Worm (Caenorhabditis elegans) whole organism, midembryonic: ENCODE measurements around the gene cdl-1.

ENCODE experiments used
- T22C8.4 ChIP-seq: fragments of 200-800 bp; sonication (Bioruptor generic); IDR thresholded peaks from 2 replicates; pipeline ENCODE4 v1.3.6; 2022; ENCODE audit warnings: missing genetic modification characterization, missing compliant biosample characterization
- cog-1 ChIP-seq: sonication (generic microtip); optimal IDR thresholded peaks from 2 replicates; lab custom pipeline; 2016; ENCODE audit warnings: missing genetic modification characterization, missing compliant biosample characterization
- flt-1 ChIP-seq: fragments of 200-800 bp; sonication (Bioruptor generic); IDR thresholded peaks from 2 replicates; pipeline ENCODE4 v1.3.6; 2022; ENCODE audit warnings: missing genetic modification characterization, missing compliant biosample characterization
- klf-2 ChIP-seq: fragments of 200-800 bp; sonication (Bioruptor generic); conservative IDR thresholded peaks from 2 replicates; pipeline ENCODE4 v1.3.6; 2022; ENCODE audit warnings: missing genetic modification reagents, missing genetic modification characterization, missing compliant biosample characterization
- med-1 ChIP-seq: sonication (generic microtip); optimal IDR thresholded peaks from 2 replicates; lab custom pipeline; 2017; ENCODE audit warnings: missing genetic modification characterization, mild to moderate bottlenecking, missing compliant biosample characterization, antibody characterized with exemption, missing genetic modification reagents; ENCODE audit not compliant: insufficient read depth
- ref-1 ChIP-seq: fragments of 200-800 bp; sonication (Bioruptor generic); conservative IDR thresholded peaks from 2 replicates; pipeline ENCODE4 v1.3.6; 2022; ENCODE audit warnings: missing genetic modification reagents, missing genetic modification characterization, missing compliant biosample characterization
- tab-1 ChIP-seq: fragments of 200-800 bp; sonication (Bioruptor generic); IDR thresholded peaks from 2 replicates; pipeline ENCODE4 v1.3.6; 2022; ENCODE audit warnings: missing genetic modification characterization, missing compliant biosample characterization
- ztf-23 ChIP-seq: fragments of 200-800 bp; sonication (Bioruptor generic); IDR thresholded peaks from 2 replicates; pipeline ENCODE4 v1.3.6; 2022; ENCODE audit warnings: missing genetic modification reagents, missing genetic modification characterization, missing compliant biosample characterization
- ztf-29 ChIP-seq: fragments of 200-800 bp; sonication (Bioruptor generic); IDR thresholded peaks from 2 replicates; pipeline ENCODE4 v1.3.6; 2022; ENCODE audit warnings: missing genetic modification reagents, missing genetic modification characterization, missing compliant biosample characterization

cdl-1 gene

ce11 chrII:10766773-10767172 lies 18.5 kb upstream of the cdl-1 start:
- TF ChIP-seq ref-1 (GFP tag; lab: Robert Waterston, UW), result no peak
- no peak for TF ChIP-seq flt-1 (GFP tag; lab: Robert Waterston, UW)
- TF ChIP-seq klf-2 (GFP tag; lab: Robert Waterston, UW), result no peak
- no peak for TF ChIP-seq T22C8.4
- TF ChIP-seq cog-1 (tag; lab: Kevin White, UChicago), result no peak
- TF ChIP-seq tab-1 (GFP tag; lab: Robert Waterston, UW), result no peak
- TF ChIP-seq ztf-29 (GFP tag; lab: Robert Waterston, UW), result no peak
- TF ChIP-seq med-1 (GFP tag; lab: Kevin White, UChicago), result no peak
- no peak for TF ChIP-seq ztf-23 (GFP tag; lab: Robert Waterston, UW)

ce11 chrII:10767977-10768376 lies 17.3 kb upstream of the cdl-1 start:
- TF ChIP-seq ztf-23 (GFP tag; lab: Robert Waterston, UW) (no peak), ztf-29 (GFP tag; lab: Robert Waterston, UW) (no peak), cog-1 (tag; lab: Kevin White, UChicago) (no peak), tab-1 (GFP tag; lab: Robert Waterston, UW) (no peak), ref-1 (GFP tag; lab: Robert Waterston, UW) (no peak), klf-2 (GFP tag; lab: Robert Waterston, UW) (no peak), flt-1 (GFP tag; lab: Robert Waterston, UW) (no peak)

ce11 chrII:10769291-10769690 lies 16.0 kb upstream of the cdl-1 start:
- TF ChIP-seq flt-1 (GFP tag; lab: Robert Waterston, UW) (no peak), cog-1 (tag; lab: Kevin White, UChicago) (no peak), ref-1 (GFP tag; lab: Robert Waterston, UW) (no peak), ztf-29 (GFP tag; lab: Robert Waterston, UW) (no peak), med-1 (GFP tag; lab: Kevin White, UChicago) (no peak), T22C8.4 (no peak), ztf-23 (GFP tag; lab: Robert Waterston, UW) (no peak), tab-1 (GFP tag; lab: Robert Waterston, UW) (no peak), klf-2 (GFP tag; lab: Robert Waterston, UW) (no peak)

ce11 chrII:10778026-10778425 lies 7.2 kb upstream of the cdl-1 start, which contains the start of gene mpz-1:
TSS of gene mpz-1 (minus strand) at chrII:10778126.
- TF ChIP-seq flt-1 (GFP tag; lab: Robert Waterston, UW) (no peak), ztf-29 (GFP tag; lab: Robert Waterston, UW) (no peak), T22C8.4 (no peak), klf-2 (GFP tag; lab: Robert Waterston, UW) (no peak), cog-1 (tag; lab: Kevin White, UChicago) (no peak), ztf-23 (GFP tag; lab: Robert Waterston, UW) (no peak), ref-1 (GFP tag; lab: Robert Waterston, UW) (no peak), tab-1 (GFP tag; lab: Robert Waterston, UW) (no peak), med-1 (GFP tag; lab: Kevin White, UChicago) (no peak)

- TF ChIP-seq ref-1 (GFP tag; lab: Robert Waterston, UW) (no peak), cog-1 (tag; lab: Kevin White, UChicago) (no peak), klf-2 (GFP tag; lab: Robert Waterston, UW) (no peak), flt-1 (GFP tag; lab: Robert Waterston, UW) (no peak), ztf-23 (GFP tag; lab: Robert Waterston, UW) (no peak), tab-1 (GFP tag; lab: Robert Waterston, UW) (no peak), ztf-29 (GFP tag; lab: Robert Waterston, UW) (no peak), med-1 (GFP tag; lab: Kevin White, UChicago) (no peak), T22C8.4 (no peak)
These were observed 1.9 kb upstream of the cdl-1 start, which contains the start of gene ect-2 for ce11 chrII:10783201-10783962. TSS of gene ect-2 (minus strand) at chrII:10783962.

- no peak for TF ChIP-seq med-1 (GFP tag; lab: Kevin White, UChicago)
- TF ChIP-seq flt-1 (GFP tag; lab: Robert Waterston, UW), result 0 out of 2 replicates have a peak, but pooled peaks have one; percentile 19
These were observed 1.0 kb upstream of the cdl-1 start for ce11 chrII:10784248-10784647.

ce11 chrII:10787240-10787639 lies 2.0 kb downstream of the cdl-1 start, which contains the start of gene tag-209:
TSS of gene tag-209 (plus strand) at chrII:10787312.
- TF ChIP-seq ztf-29 (GFP tag; lab: Robert Waterston, UW) (no peak), ztf-23 (GFP tag; lab: Robert Waterston, UW) (no peak), tab-1 (GFP tag; lab: Robert Waterston, UW) (no peak), T22C8.4 (no peak), ref-1 (GFP tag; lab: Robert Waterston, UW) (no peak), cog-1 (tag; lab: Kevin White, UChicago) (no peak), med-1 (GFP tag; lab: Kevin White, UChicago) (no peak), flt-1 (GFP tag; lab: Robert Waterston, UW) (no peak), klf-2 (GFP tag; lab: Robert Waterston, UW) (no peak)

ce11 chrII:10792611-10793010 lies 7.4 kb downstream of the cdl-1 start:
- TF ChIP-seq tab-1 (GFP tag; lab: Robert Waterston, UW), result no peak

ce11 chrII:10793393-10793792 lies 8.1 kb downstream of the cdl-1 start, which contains the start of gene vps-11:
TSS of gene vps-11 (minus strand) at chrII:10793493.
- TF ChIP-seq ref-1 (GFP tag; lab: Robert Waterston, UW), result no peak
- TF ChIP-seq T22C8.4, result no peak
- no peak for TF ChIP-seq flt-1 (GFP tag; lab: Robert Waterston, UW)
- no peak for TF ChIP-seq cog-1 (tag; lab: Kevin White, UChicago)
- TF ChIP-seq tab-1 (GFP tag; lab: Robert Waterston, UW), result no peak
- TF ChIP-seq klf-2 (GFP tag; lab: Robert Waterston, UW), result no peak
- no peak for TF ChIP-seq ztf-23 (GFP tag; lab: Robert Waterston, UW)
- no peak for TF ChIP-seq med-1 (GFP tag; lab: Kevin White, UChicago)
- no peak for TF ChIP-seq ztf-29 (GFP tag; lab: Robert Waterston, UW)
